Fruit fly (Drosophila melanogaster) Kc167 (cell line): ENCODE results near the gene CG1722.

ENCODE experiments used
- Myc ChIP-seq: fragments of >200 bp; optimal IDR thresholded peaks from 2 replicates; lab custom pipeline; 2017; ENCODE audit warnings: missing external identifiers
- Sin3A ChIP-seq: fragments of >200 bp; optimal IDR thresholded peaks from 2 replicates; lab custom pipeline; 2018; ENCODE audit warnings: missing external identifiers
- h ChIP-seq: fragments of >200 bp; optimal IDR thresholded peaks from 3 replicates; lab custom pipeline; 2018; ENCODE audit warnings: missing external identifiers
- insv ChIP-seq: fragments of >200 bp; optimal IDR thresholded peaks from 3 replicates; lab custom pipeline; 2018; ENCODE audit warnings: missing external identifiers
- psq ChIP-seq: fragments of >200 bp; optimal IDR thresholded peaks from 2 replicates; lab custom pipeline; 2017; ENCODE audit warnings: missing external identifiers
- ttk ChIP-seq: sonication (Bioruptor generic); optimal IDR thresholded peaks from 2 replicates; lab custom pipeline; 2017; ENCODE audit warnings: missing external identifiers

Gene CG1722

DNA sequence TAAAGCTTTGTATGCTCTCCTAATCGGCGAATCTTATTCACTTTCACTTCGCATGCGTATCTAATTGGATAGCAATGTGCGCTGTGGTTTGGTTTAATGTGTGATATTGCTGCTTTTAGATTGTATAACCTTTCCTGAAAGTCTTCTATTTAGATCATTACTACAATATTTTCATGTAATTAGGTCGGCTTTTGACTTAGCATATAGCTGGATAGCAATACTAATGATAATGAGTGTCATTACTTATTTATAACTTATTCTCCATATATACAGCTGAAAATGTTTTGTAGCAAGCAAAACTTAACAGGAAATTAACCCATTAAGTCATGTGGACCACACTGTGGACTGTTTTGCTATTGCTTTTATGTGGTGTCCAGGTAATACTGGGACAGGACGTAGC lies 33.4 kb downstream of the CG1722 start, which contains the start of gene CG32523:
CG32523 (plus strand) TSS at position 301 of the 400 bp plus-strand sequence.
- no peak for TF ChIP-seq insv (lab: Kevin White, UChicago)
- no peak for TF ChIP-seq Myc (lab: Kevin White, UChicago)
- no peak for TF ChIP-seq Sin3A
- no peak for TF ChIP-seq ttk (lab: Kevin White, UChicago)
- TF ChIP-seq psq (lab: Kevin White, UChicago), result no peak
- TF ChIP-seq h, result no peak

dm6 chrX:21203241-21203640 lies 47.7 kb downstream of the CG1722 start, which contains the start of gene CG1724:
CG1724 (minus strand) TSS chrX:21203341.
- TF ChIP-seq insv (lab: Kevin White, UChicago) (no peak), ttk (lab: Kevin White, UChicago) (no peak), psq (lab: Kevin White, UChicago) (no peak), Sin3A (no peak), h (no peak), Myc (lab: Kevin White, UChicago) (no peak)
